Worm (Caenorhabditis elegans): Measurements from ENCODE around the gene K10C9.7.

The K10C9.7 gene

DNA sequence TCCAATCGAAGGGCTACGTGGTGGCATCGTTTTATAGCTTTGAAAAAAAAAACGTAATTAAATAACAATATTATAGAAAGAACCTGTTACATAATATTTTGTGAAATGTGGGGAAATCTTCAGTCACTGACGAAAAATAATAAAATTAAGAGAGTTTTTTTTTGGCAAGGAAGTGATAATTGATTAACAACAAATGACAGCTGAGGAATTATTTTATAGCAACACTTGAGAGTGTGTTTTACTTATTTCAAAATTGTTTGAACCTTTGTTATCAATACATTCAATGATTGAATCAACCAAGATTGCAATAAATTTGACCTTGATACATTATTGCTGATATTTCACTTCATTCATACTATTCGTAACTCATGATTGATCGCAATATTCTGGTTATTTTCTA lies 16.6 kb upstream of the K10C9.7 start, which contains the start of gene Y50D4B.6:
TSS of gene Y50D4B.6 (plus strand) at position 301 of the 400 bp plus-strand sequence.
- TF ChIP-seq nhr-28 (tag; optimal IDR thresholded peaks at IDR 0.05) (no peak), mls-2 (tag; optimal IDR thresholded peaks at IDR 0.05) (no peak), mab-5 (tag; optimal IDR thresholded peaks at IDR 0.05) (no peak), nhr-237 (tag; optimal IDR thresholded peaks at IDR 0.05) (no peak), sem-2 (GFP tag; optimal IDR thresholded peaks at IDR 0.05) (no peak), blmp-1 (tag; optimal IDR thresholded peaks at IDR 0.05) (no peak), unc-62 (GFP tag; optimal IDR thresholded peaks at IDR 0.05) (no peak), ham-2 (GFP tag; optimal IDR thresholded peaks at IDR 0.05) (no peak), tbx-8 (GFP tag; optimal IDR thresholded peaks at IDR 0.05) (no peak)

DNA sequence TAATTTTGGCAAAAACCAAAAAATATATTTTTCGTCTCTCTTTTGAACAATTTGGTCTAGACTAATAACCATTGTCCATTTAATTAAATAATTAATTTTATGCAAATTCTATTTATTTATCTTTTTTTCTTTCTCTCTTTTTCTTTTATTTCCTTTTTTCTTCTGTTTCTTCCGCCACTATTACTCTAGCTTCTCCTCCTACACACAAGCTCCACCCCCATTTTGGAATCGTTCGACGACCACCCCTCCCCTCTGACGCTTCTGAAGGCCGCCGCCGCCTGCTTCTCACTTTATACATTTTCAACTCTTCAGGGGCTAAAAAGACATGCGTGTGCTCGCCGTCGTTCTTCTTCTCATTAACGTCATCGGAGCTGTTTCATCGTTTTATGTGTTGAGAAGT lies 7.6 kb upstream of the K10C9.7 start, which contains the start of gene K10C9.1:
TSS of gene K10C9.1 (plus strand) at position 301 of the 400 bp plus-strand sequence.
- TF ChIP-seq ces-1 (GFP tag; optimal IDR thresholded peaks at IDR 0.05) (peak; percentile 42), sem-2 (GFP tag; optimal IDR thresholded peaks at IDR 0.05) (no peak)

DNA sequence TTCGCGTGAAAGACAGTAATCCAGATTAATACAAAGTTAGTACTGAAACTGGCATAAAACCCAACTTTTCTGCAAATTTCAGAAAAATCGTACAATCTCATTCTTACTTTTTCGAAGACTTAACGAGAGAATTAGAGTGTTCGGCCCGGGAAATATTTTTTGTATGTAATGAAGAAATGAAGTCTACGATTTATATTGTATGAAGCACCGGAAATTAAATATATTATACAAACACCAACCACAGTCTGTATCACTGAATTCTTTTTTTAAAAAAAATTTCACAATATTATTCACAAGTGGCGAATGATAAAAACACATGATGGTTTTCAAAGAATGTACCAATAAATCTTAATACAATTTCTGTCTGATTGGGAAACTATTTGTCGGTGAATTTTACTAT lies 2.9 kb downstream of the K10C9.7 start, which contains the start of gene str-67:
TSS of gene str-67 (minus strand) at position 101 of the 400 bp plus-strand sequence.
- TF ChIP-seq pha-4 (tag; optimal IDR thresholded peaks at IDR 0.05) (no peak), blmp-1 (tag; optimal IDR thresholded peaks at IDR 0.05) (no peak), nhr-2 (tag; optimal IDR thresholded peaks at IDR 0.05) (no peak), lsy-2 (tag; optimal IDR thresholded peaks at IDR 0.05) (no peak), bed-3 (GFP tag; optimal IDR thresholded peaks at IDR 0.05) (no peak), lin-32 (GFP tag; optimal IDR thresholded peaks at IDR 0.05) (no peak), unc-120 (tag; optimal IDR thresholded peaks at IDR 0.05; ENCODE audit: poor library complexity, severe bottlenecking) (no peak), tbx-8 (GFP tag; optimal IDR thresholded peaks at IDR 0.05) (no peak), ztf-11 (tag; optimal IDR thresholded peaks at IDR 0.05) (no peak), flh-1 (GFP tag; optimal IDR thresholded peaks at IDR 0.05) (no peak), elt-3 (tag; optimal IDR thresholded peaks at IDR 0.05) (no peak), unc-62 (GFP tag; optimal IDR thresholded peaks at IDR 0.05) (no peak), ces-1 (GFP tag; optimal IDR thresholded peaks at IDR 0.05) (no peak), mls-2 (tag; optimal IDR thresholded peaks at IDR 0.05) (no peak), ham-2 (GFP tag; optimal IDR thresholded peaks at IDR 0.05) (no peak), nhr-12 (tag; optimal IDR thresholded peaks at IDR 0.05) (no peak), nhr-237 (tag; optimal IDR thresholded peaks at IDR 0.05) (no peak), unc-39 (tag; optimal IDR thresholded peaks at IDR 0.05) (no peak), elt-1 (tag; optimal IDR thresholded peaks at IDR 0.05; ENCODE audit: borderline replicate concordance, insufficient read depth) (no peak), lin-13 (tag; optimal IDR thresholded peaks at IDR 0.05) (no peak)

DNA sequence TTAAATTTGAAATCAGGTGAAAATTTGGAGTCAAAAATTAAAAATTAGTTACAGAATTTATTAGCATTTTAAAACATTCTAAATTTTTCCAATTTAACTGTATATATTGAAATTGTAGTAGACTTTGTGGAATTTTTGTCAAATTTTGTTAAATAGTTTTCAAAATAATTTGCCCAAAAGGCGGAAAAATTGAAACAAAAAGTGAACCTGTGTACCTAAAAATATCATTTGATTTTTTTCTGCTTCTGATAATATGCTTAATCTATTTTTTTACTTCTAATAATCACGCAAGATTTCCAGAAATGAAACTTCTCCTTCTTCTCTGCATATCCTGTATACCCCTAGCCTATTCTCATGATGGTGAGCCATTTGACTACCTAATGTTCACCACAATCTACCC lies 6.1 kb downstream of the K10C9.7 start, which contains the start of gene rnst-2:
TSS of gene rnst-2 (plus strand) at position 301 of the 400 bp plus-strand sequence.
- no peak for TF ChIP-seq nhr-2 (tag; optimal IDR thresholded peaks at IDR 0.05)
- TF ChIP-seq flh-1 (GFP tag; optimal IDR thresholded peaks at IDR 0.05): no peak
- TF ChIP-seq snpc-4 (tag; optimal IDR thresholded peaks at IDR 0.05): no peak
- TF ChIP-seq tbx-8 (GFP tag; optimal IDR thresholded peaks at IDR 0.05): no peak
- no peak for TF ChIP-seq elt-1 (tag; optimal IDR thresholded peaks at IDR 0.05; ENCODE audit: borderline replicate concordance, insufficient read depth)
- no peak for TF ChIP-seq nhr-28 (tag; optimal IDR thresholded peaks at IDR 0.05)
- TF ChIP-seq nhr-76 (tag; optimal IDR thresholded peaks at IDR 0.05): no peak
- TF ChIP-seq unc-39 (tag; optimal IDR thresholded peaks at IDR 0.05): no peak
- no peak for TF ChIP-seq lin-13 (tag; optimal IDR thresholded peaks at IDR 0.05)
- no peak for TF ChIP-seq lsy-2 (tag; optimal IDR thresholded peaks at IDR 0.05)
- no peak for TF ChIP-seq nhr-237 (tag; optimal IDR thresholded peaks at IDR 0.05)
- TF ChIP-seq mep-1 (tag; optimal IDR thresholded peaks at IDR 0.05): no peak
- TF ChIP-seq sem-2 (GFP tag; optimal IDR thresholded peaks at IDR 0.05): no peak
- no peak for TF ChIP-seq ceh-83 (GFP tag; optimal IDR thresholded peaks at IDR 0.05)
- TF ChIP-seq ces-1 (GFP tag; optimal IDR thresholded peaks at IDR 0.05): no peak
- no peak for TF ChIP-seq cnd-1 (tag; optimal IDR thresholded peaks at IDR 0.05)
- no peak for TF ChIP-seq unc-120 (tag; optimal IDR thresholded peaks at IDR 0.05; ENCODE audit: poor library complexity, severe bottlenecking)
- TF ChIP-seq ztf-11 (tag; optimal IDR thresholded peaks at IDR 0.05): no peak
- TF ChIP-seq pha-4 (tag; optimal IDR thresholded peaks at IDR 0.05): no peak

DNA sequence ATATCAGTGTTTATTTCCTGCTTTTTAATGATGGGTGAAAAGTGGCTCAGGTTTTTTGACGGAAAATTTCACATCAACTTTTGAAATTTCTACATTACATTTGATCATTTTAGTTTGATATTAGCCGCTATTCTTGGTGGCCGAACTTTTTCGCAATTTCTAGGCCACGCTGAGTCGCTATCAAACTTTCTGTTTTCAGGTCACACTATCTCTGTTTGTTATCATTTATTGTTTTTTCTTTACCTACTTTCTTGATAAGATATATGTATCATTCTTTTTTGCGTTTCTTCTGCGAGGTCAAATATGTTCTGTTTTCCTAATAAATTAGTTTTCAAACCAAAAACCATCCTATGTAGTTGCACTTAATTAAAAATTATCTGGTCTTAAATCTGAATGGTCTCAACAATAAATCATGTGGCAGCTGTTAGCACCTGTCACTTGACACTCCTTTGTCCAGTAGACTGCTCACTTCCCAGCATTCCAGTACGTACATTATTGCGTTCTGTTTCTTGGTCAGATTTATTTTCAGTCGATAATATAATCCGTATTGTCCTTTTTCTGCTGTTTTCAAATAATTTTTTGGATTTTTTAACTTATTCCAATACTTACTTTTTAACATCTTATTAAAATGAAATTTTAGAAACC lies 7.0 kb downstream of the K10C9.7 start:
- TF ChIP-seq nhr-76 (tag; optimal IDR thresholded peaks at IDR 0.05) (no peak), unc-62 (GFP tag; optimal IDR thresholded peaks at IDR 0.05) (peak; percentile 93), ces-1 (GFP tag; optimal IDR thresholded peaks at IDR 0.05) (no peak), mep-1 (tag; optimal IDR thresholded peaks at IDR 0.05) (no peak), nhr-28 (tag; optimal IDR thresholded peaks at IDR 0.05) (no peak), hlh-1 (tag; optimal IDR thresholded peaks at IDR 0.05) (peak; percentile 77), lin-32 (GFP tag; optimal IDR thresholded peaks at IDR 0.05) (peak; percentile 4), mab-5 (tag; optimal IDR thresholded peaks at IDR 0.05) (peak; percentile 86), tbx-8 (GFP tag; optimal IDR thresholded peaks at IDR 0.05) (no peak), mls-2 (tag; optimal IDR thresholded peaks at IDR 0.05) (no peak), sem-2 (GFP tag; optimal IDR thresholded peaks at IDR 0.05) (no peak), nhr-2 (tag; optimal IDR thresholded peaks at IDR 0.05) (peak; percentile 67), nhr-12 (tag; optimal IDR thresholded peaks at IDR 0.05) (no peak)
